Fruit fly (Drosophila melanogaster): ENCODE measurements around the gene g.

dm6 chrX:13758989-13759549 lies 23.0 kb upstream of the g start, which contains the start of gene Yp3:
- TF ChIP-seq usp (GFP tag; optimal IDR thresholded peaks at IDR 0.05) (no peak), pan (optimal IDR thresholded peaks at IDR 0.05) (no peak), CG8478 (optimal IDR thresholded peaks at IDR 0.05) (no peak), psq (optimal IDR thresholded peaks at IDR 0.05) (no peak)
